Fruit fly (Drosophila melanogaster) whole organism, embryonic: ENCODE results near the gene Rm62.

Experiments used
- Antp ChIP-seq: fragments of 200-800 bp; sonication (Bioruptor generic); optimal IDR thresholded peaks from 3 replicates; lab custom pipeline; 2016; ENCODE audit warnings: missing biosample characterization, missing genetic modification characterization
- CG10267 ChIP-seq: fragments of 200-800 bp; sonication (Bioruptor generic); optimal IDR thresholded peaks from 2 replicates; lab custom pipeline; 2018; ENCODE audit warnings: missing biosample characterization, mild to moderate bottlenecking, missing genetic modification characterization, moderate library complexity
- CG10366 ChIP-seq: fragments of 200-800 bp; sonication (Bioruptor generic); IDR thresholded peaks from 2 replicates; pipeline ENCODE4 v1.3.6; 2022; ENCODE audit warnings: missing biosample characterization, missing genetic modification characterization
- CG10431 ChIP-seq: fragments of 200-800 bp; sonication (Bioruptor generic); optimal IDR thresholded peaks from 3 replicates; lab custom pipeline; 2018; ENCODE audit warnings: missing biosample characterization, mild to moderate bottlenecking, missing genetic modification characterization
- CG11695 ChIP-seq: fragments of 200-800 bp; sonication (Bioruptor generic); IDR thresholded peaks from 3 replicates; pipeline ENCODE4 v1.3.6; 2022; ENCODE audit warnings: missing biosample characterization, missing genetic modification characterization
- CG12942 ChIP-seq: fragments of 200-800 bp; sonication (Bioruptor generic); optimal IDR thresholded peaks from 3 replicates; lab custom pipeline; 2016; ENCODE audit warnings: missing biosample characterization, missing genetic modification characterization
- CG14710 ChIP-seq: fragments of 200-800 bp; sonication (Bioruptor generic); optimal IDR thresholded peaks from 3 replicates; lab custom pipeline; 2019; ENCODE audit warnings: missing biosample characterization, mild to moderate bottlenecking, missing genetic modification characterization, moderate library complexity
- CG17385 ChIP-seq: fragments of 200-800 bp; sonication (Bioruptor generic); optimal IDR thresholded peaks from 3 replicates; lab custom pipeline; 2018; ENCODE audit warnings: missing biosample characterization, mild to moderate bottlenecking, missing genetic modification characterization
- CG18011 ChIP-seq: fragments of 200-800 bp; sonication (Bioruptor generic); optimal IDR thresholded peaks from 2 replicates; lab custom pipeline; 2017; ENCODE audit warnings: missing biosample characterization, missing genetic modification characterization, mild to moderate bottlenecking, moderate library complexity, missing genotype
- CG30403 ChIP-seq: fragments of 200-800 bp; sonication (Bioruptor generic); optimal IDR thresholded peaks from 3 replicates; lab custom pipeline; 2016; ENCODE audit warnings: missing biosample characterization, missing genetic modification characterization
- CG31441 ChIP-seq: fragments of 200-800 bp; sonication (Bioruptor generic); IDR thresholded peaks from 2 replicates; pipeline ENCODE4 v1.3.6; 2022; ENCODE audit warnings: missing biosample characterization, missing genetic modification characterization
- CG32532 ChIP-seq: fragments of 200-800 bp; sonication (Bioruptor generic); IDR thresholded peaks from 2 replicates; pipeline ENCODE4 v1.3.6; 2022; ENCODE audit warnings: missing biosample characterization, missing genetic modification characterization
- CG32772 ChIP-seq: fragments of 200-800 bp; sonication (Bioruptor generic); IDR thresholded peaks from 2 replicates; pipeline ENCODE4 v1.3.6; 2022; ENCODE audit warnings: missing biosample characterization, missing genetic modification characterization
- CG3995 ChIP-seq: fragments of 200-800 bp; sonication (Bioruptor generic); optimal IDR thresholded peaks from 3 replicates; lab custom pipeline; 2016; ENCODE audit warnings: missing biosample characterization, missing genetic modification characterization
- CG43689 ChIP-seq: fragments of 200-800 bp; sonication (Bioruptor generic); IDR thresholded peaks from 2 replicates; pipeline ENCODE4 v1.3.6; 2022; ENCODE audit warnings: missing biosample characterization, missing genetic modification characterization
- CG5953 ChIP-seq: fragments of 200-800 bp; sonication (Bioruptor generic); IDR thresholded peaks from 2 replicates; pipeline ENCODE4 v1.3.6; 2022; ENCODE audit warnings: missing biosample characterization, missing genetic modification characterization
- CG6272 ChIP-seq: fragments of 200-800 bp; sonication (Bioruptor generic); IDR thresholded peaks from 2 replicates; pipeline ENCODE4 v1.3.6; 2022; ENCODE audit warnings: missing biosample characterization, missing genetic modification characterization
- CG6689 ChIP-seq: fragments of 200-800 bp; sonication (Bioruptor generic); IDR thresholded peaks from 2 replicates; pipeline ENCODE4 v1.3.6; 2022; ENCODE audit warnings: missing biosample characterization, missing genetic modification characterization
- CG7745 ChIP-seq: fragments of 200-800 bp; sonication (Bioruptor generic); optimal IDR thresholded peaks from 2 replicates; lab custom pipeline; 2018; ENCODE audit warnings: missing biosample characterization, mild to moderate bottlenecking, missing genetic modification characterization, moderate library complexity
- CG8478 ChIP-seq: fragments of >200 bp; optimal IDR thresholded peaks from 2 replicates; lab custom pipeline; 2018
- CG9932 ChIP-seq: fragments of 200-800 bp; sonication (Bioruptor generic); IDR thresholded peaks from 2 replicates; pipeline ENCODE4 v1.3.6; 2022; ENCODE audit warnings: missing biosample characterization, missing genetic modification characterization
- D19A ChIP-seq: fragments of 200-800 bp; optimal IDR thresholded peaks from 3 replicates; lab custom pipeline; 2019; ENCODE audit warnings: missing biosample characterization, mild to moderate bottlenecking, missing genetic modification characterization, moderate library complexity
- D19B ChIP-seq: fragments of 200-800 bp; sonication (Bioruptor generic); optimal IDR thresholded peaks from 2 replicates; lab custom pipeline; 2017; ENCODE audit warnings: missing biosample characterization, mild to moderate bottlenecking, missing genetic modification characterization
- Dfd ChIP-seq, 2 experiments: fragments of >200 bp; optimal IDR thresholded peaks; 2 replicates each; lab custom pipeline; 2017; ENCODE audit warnings: missing biosample characterization in 2 of 2, missing genetic modification characterization in 2 of 2
- Dll ChIP-seq: fragments of 200-800 bp; sonication (Bioruptor generic); IDR thresholded peaks from 4 replicates; pipeline ENCODE4 v1.3.6; 2022; ENCODE audit warnings: missing biosample characterization, missing genetic modification characterization; ENCODE audit not compliant: partially characterized antibody
- HLH4C ChIP-seq: fragments of 200-800 bp; sonication (Bioruptor generic); IDR thresholded peaks from 3 replicates; pipeline ENCODE4 v1.3.6; 2022; ENCODE audit warnings: missing biosample characterization, missing genetic modification characterization; ENCODE audit not compliant: partially characterized antibody
- HmgD ChIP-seq: fragments of 200-800 bp; sonication (Bioruptor generic); optimal IDR thresholded peaks from 3 replicates; lab custom pipeline; 2016; ENCODE audit warnings: missing biosample characterization, missing genetic modification characterization
- HmgZ ChIP-seq: fragments of 200-800 bp; sonication (Bioruptor generic); optimal IDR thresholded peaks from 2 replicates; lab custom pipeline; 2018; ENCODE audit warnings: missing biosample characterization, mild to moderate bottlenecking, missing genetic modification characterization
- Hr51 ChIP-seq, 2 experiments: fragments of 200-800 bp; sonication (Bioruptor generic); optimal IDR thresholded peaks; 2 replicates in 1 of 2; 3 replicates in 1 of 2; lab custom pipeline; 2016 to 2018; ENCODE audit warnings: missing biosample characterization in 2 of 2, missing genetic modification characterization in 2 of 2, mild to moderate bottlenecking in 1 of 2, moderate library complexity in 1 of 2
- Lpt ChIP-seq: fragments of >200 bp; optimal IDR thresholded peaks from 2 replicates; lab custom pipeline; 2018; ENCODE audit warnings: missing biosample characterization, missing genetic modification characterization
- NFAT ChIP-seq: fragments of 200-800 bp; sonication (Bioruptor generic); IDR thresholded peaks from 2 replicates; pipeline ENCODE4 v1.3.6; 2022; ENCODE audit warnings: missing biosample characterization, missing genetic modification characterization
- Nf-YA ChIP-seq: fragments of 200-800 bp; sonication (Bioruptor generic); IDR thresholded peaks from 2 replicates; pipeline ENCODE4 v1.3.6; 2022; ENCODE audit warnings: missing biosample characterization, missing genetic modification characterization
- PHDP ChIP-seq: fragments of 200-800 bp; sonication (Bioruptor generic); optimal IDR thresholded peaks from 3 replicates; lab custom pipeline; 2018; ENCODE audit warnings: missing biosample characterization, mild to moderate bottlenecking, missing genetic modification characterization, moderate library complexity
- Pdp1 ChIP-seq, 2 experiments: fragments of 200-800 bp; sonication (Bioruptor generic); optimal IDR thresholded peaks; 3 replicates each; lab custom pipeline; 2016; ENCODE audit warnings: missing biosample characterization in 2 of 2, missing genetic modification characterization in 2 of 2, mild to moderate bottlenecking in 1 of 2, moderate library complexity in 1 of 2
- ash1 ChIP-seq: fragments of 200-800 bp; sonication (Bioruptor generic); optimal IDR thresholded peaks from 2 replicates; lab custom pipeline; 2018; ENCODE audit warnings: missing biosample characterization, mild to moderate bottlenecking, missing genetic modification characterization
- bcd ChIP-seq: fragments of 200-800 bp; sonication (Bioruptor generic); optimal IDR thresholded peaks from 2 replicates; lab custom pipeline; 2017; ENCODE audit warnings: missing biosample characterization, mild to moderate bottlenecking, missing genetic modification characterization
- btn ChIP-seq: fragments of 200-800 bp; sonication (Bioruptor generic); optimal IDR thresholded peaks from 2 replicates; lab custom pipeline; 2016; ENCODE audit warnings: missing biosample characterization, missing genetic modification characterization
- cg ChIP-seq: fragments of 200-800 bp; sonication (Bioruptor generic); optimal IDR thresholded peaks from 3 replicates; lab custom pipeline; 2019; ENCODE audit warnings: missing biosample characterization, mild to moderate bottlenecking, missing genetic modification characterization, moderate library complexity
- chif ChIP-seq, 2 experiments: fragments of 200-800 bp; sonication (Bioruptor generic); optimal IDR thresholded peaks; 3 replicates each; lab custom pipeline; 2016; ENCODE audit warnings: missing biosample characterization in 2 of 2, missing genetic modification characterization in 2 of 2
- crc ChIP-seq: fragments of 200-800 bp; sonication (Bioruptor generic); optimal IDR thresholded peaks from 2 replicates; lab custom pipeline; 2016; ENCODE audit warnings: missing biosample characterization, missing genetic modification characterization
- dpn ChIP-seq, 2 experiments: fragments of 200-800 bp; sonication (Bioruptor generic); optimal IDR thresholded peaks; 3 replicates each; lab custom pipeline; 2016; ENCODE audit warnings: missing biosample characterization in 2 of 2, missing genetic modification characterization in 2 of 2
- en ChIP-seq: fragments of 200-800 bp; sonication (Bioruptor generic); optimal IDR thresholded peaks from 2 replicates; lab custom pipeline; 2016; ENCODE audit warnings: missing biosample characterization, missing genetic modification characterization
- fd102C ChIP-seq: fragments of 200-800 bp; sonication (Bioruptor generic); optimal IDR thresholded peaks from 2 replicates; lab custom pipeline; 2018; ENCODE audit warnings: missing biosample characterization, mild to moderate bottlenecking, missing genetic modification characterization, moderate library complexity
- gsb ChIP-seq: fragments of 200-800 bp; sonication (Bioruptor generic); IDR thresholded peaks from 2 replicates; pipeline ENCODE4 v1.3.6; 2022; ENCODE audit warnings: missing biosample characterization, missing genetic modification characterization
- insv ChIP-seq, 2 experiments: fragments of 200-800 bp; sonication (Bioruptor generic); optimal IDR thresholded peaks; 3 replicates each; lab custom pipeline; 2016 to 2018; ENCODE audit warnings: missing biosample characterization in 2 of 2, missing genetic modification characterization in 2 of 2
- kah ChIP-seq: fragments of 200-800 bp; sonication (Bioruptor generic); optimal IDR thresholded peaks from 2 replicates; lab custom pipeline; 2018; ENCODE audit warnings: missing biosample characterization, mild to moderate bottlenecking, missing genetic modification characterization
- ken ChIP-seq: fragments of 200-800 bp; sonication (Bioruptor generic); IDR thresholded peaks from 3 replicates; pipeline ENCODE4 v1.3.6; 2022; ENCODE audit warnings: missing biosample characterization, missing genetic modification characterization
- knrl ChIP-seq: fragments of 200-800 bp; sonication (Bioruptor generic); IDR thresholded peaks from 3 replicates; pipeline ENCODE4 v1.3.6; 2022; ENCODE audit warnings: missing biosample characterization, missing genetic modification characterization; ENCODE audit not compliant: partially characterized antibody
- lilli ChIP-seq: fragments of 200-800 bp; sonication (Bioruptor generic); optimal IDR thresholded peaks from 3 replicates; lab custom pipeline; 2016; ENCODE audit warnings: missing biosample characterization, missing genetic modification characterization
- lola ChIP-seq, 3 experiments: fragments of >200 bp in 2 of 3; fragments of 200-800 bp in 1 of 3; sonication (Bioruptor generic) in 1 of 3; optimal IDR thresholded peaks; 2 replicates each; lab custom pipeline; 2017 to 2019; ENCODE audit warnings: missing biosample characterization in 3 of 3, missing genetic modification characterization in 3 of 3, mild to moderate bottlenecking in 1 of 3, moderate library complexity in 1 of 3
- pnt ChIP-seq: fragments of 200-800 bp; sonication (Bioruptor generic); optimal IDR thresholded peaks from 3 replicates; lab custom pipeline; 2016; ENCODE audit warnings: missing biosample characterization, missing genetic modification characterization
- yki ChIP-seq: fragments of >200 bp; optimal IDR thresholded peaks from 3 replicates; lab custom pipeline; 2018

Rm62 gene

DNA sequence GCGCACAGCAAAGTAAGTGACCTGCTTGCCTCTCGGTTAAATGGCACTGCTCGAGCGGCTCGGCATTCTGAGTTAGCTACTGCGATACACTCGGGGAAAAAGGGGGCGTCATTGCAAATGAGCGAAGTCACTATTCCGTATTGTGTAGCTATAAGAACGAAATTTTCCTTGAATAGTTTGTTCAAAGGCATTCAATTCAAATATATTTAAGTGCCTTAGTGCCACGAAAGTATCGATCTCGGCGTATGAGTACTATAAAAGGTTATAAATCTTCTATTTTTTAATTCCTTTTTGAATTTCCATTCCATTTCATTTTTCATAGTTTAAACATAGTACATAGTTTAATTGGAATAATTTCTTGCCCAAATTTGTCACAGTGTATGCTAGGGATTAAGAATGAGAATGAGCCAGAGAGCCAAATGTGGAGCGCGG lies 10.1 kb downstream of the Rm62 start (continued):
- TF ChIP-seq en (GFP tag; lab: Kevin White, UChicago) (no peak), yki (lab: Kevin White, UChicago) (no peak), bcd (peak; percentile 46), CG32772 (GFP tag; lab: Robert Waterston, UW) (no peak), CG43689 (GFP tag; lab: Robert Waterston, UW) (no peak), CG3995 (no peak), NFAT (GFP tag; lab: Robert Waterston, UW) (no peak), Hr51 (GFP tag; optimal IDR thresholded peaks at IDR 0.05; lab: Kevin White, UChicago) (peak in 1 of 2 experiments; percentile 76), crc (GFP tag; lab: Kevin White, UChicago) (peak; percentile 5), pnt (GFP tag; lab: Kevin White, UChicago) (no peak), CG12942 (GFP tag; lab: Kevin White, UChicago) (no peak), lola (GFP tag; optimal IDR thresholded peaks at IDR 0.05; lab: Kevin White, UChicago) (peak in 1 of 3 experiments; percentile 33), ash1 (GFP tag; lab: Kevin White, UChicago) (no peak), CG5953 (GFP tag; lab: Robert Waterston, UW) (no peak), CG14710 (tag; lab: Kevin White, UChicago) (peak; percentile 44), Nf-YA (GFP tag; lab: Robert Waterston, UW) (no peak), CG31441 (peak; percentile 67), CG11695 (GFP tag; lab: Robert Waterston, UW) (0 out of 3 replicates have a peak, but pooled peaks have one; percentile 34), CG9932 (GFP tag; lab: Robert Waterston, UW) (no peak), HmgD (no peak), btn (GFP tag; lab: Kevin White, UChicago) (no peak), CG32532 (GFP tag; lab: Robert Waterston, UW) (no peak), dpn (GFP tag; optimal IDR thresholded peaks at IDR 0.05; lab: Kevin White, UChicago) (peak; percentile 34 to 53), D19A (tag; lab: Kevin White, UChicago) (no peak), CG8478 (lab: Kevin White, UChicago) (no peak), HmgZ (tag; lab: Kevin White, UChicago) (no peak), cg (no peak), CG17385 (peak; percentile 37), Dfd (GFP tag; optimal IDR thresholded peaks at IDR 0.05; lab: Kevin White, UChicago) (no peak), lilli (peak; percentile 66), knrl (GFP tag; lab: Robert Waterston, UW) (no peak), Pdp1 (GFP tag; optimal IDR thresholded peaks at IDR 0.05; lab: Kevin White, UChicago) (peak; percentile 31 to 50), gsb (GFP tag; lab: Robert Waterston, UW) (no peak), Lpt (GFP tag; lab: Kevin White, UChicago) (no peak), PHDP (peak; percentile 62), CG7745 (tag; lab: Kevin White, UChicago) (no peak), D19B (GFP tag; lab: Kevin White, UChicago) (peak; percentile 21), Dll (GFP tag; lab: Robert Waterston, UW) (no peak), ken (GFP tag; lab: Robert Waterston, UW) (no peak), CG6689 (peak; percentile 65), CG6272 (GFP tag; lab: Robert Waterston, UW) (no peak), HLH4C (GFP tag; lab: Robert Waterston, UW) (no peak), CG30403 (GFP tag; lab: Kevin White, UChicago) (peak; percentile 67), CG10431 (no peak), insv (GFP tag; optimal IDR thresholded peaks at IDR 0.05; lab: Kevin White, UChicago) (no peak), CG18011 (GFP tag; lab: Kevin White, UChicago) (no peak), CG10366 (GFP tag; lab: Robert Waterston, UW) (peak; percentile 26; the same call in 1 of the 2 replicates), kah (GFP tag; lab: Kevin White, UChicago) (no peak), Antp (GFP tag; lab: Kevin White, UChicago) (no peak), CG10267 (peak; percentile 43), chif (GFP tag; optimal IDR thresholded peaks at IDR 0.05; lab: Kevin White, UChicago) (peak; percentile 32 to 49), fd102C (GFP tag; lab: Kevin White, UChicago) (no peak)
